Worm (Caenorhabditis elegans) whole organism, young adult: ENCODE data around the gene aipl-1.

Source experiments
- F39B2.1 ChIP-seq: fragments of 200-800 bp; sonication (Bioruptor generic); IDR thresholded peaks from 2 replicates; pipeline ENCODE4 v1.3.6; 2022; ENCODE audit warnings: missing genetic modification reagents, missing genetic modification characterization, missing compliant biosample characterization
- F52B5.7 ChIP-seq: sonication (generic microtip); optimal IDR thresholded peaks from 2 replicates; lab custom pipeline; 2016; ENCODE audit warnings: mild to moderate bottlenecking, missing genetic modification characterization, missing compliant biosample characterization
- dox-1 ChIP-seq: fragments of 200-800 bp; sonication (Bioruptor generic); IDR thresholded peaks from 2 replicates; pipeline ENCODE4 v1.3.6; 2022; ENCODE audit warnings: missing genetic modification reagents, missing genetic modification characterization, missing compliant biosample characterization
- egrh-3 ChIP-seq: fragments of 200-800 bp; sonication (Bioruptor generic); IDR thresholded peaks from 2 replicates; pipeline ENCODE4 v1.3.6; 2022; ENCODE audit warnings: missing genetic modification reagents, missing genetic modification characterization, missing compliant biosample characterization
- ets-4 ChIP-seq: fragments of 200-800 bp; sonication (Bioruptor generic); optimal IDR thresholded peaks from 2 replicates; lab custom pipeline; 2018; ENCODE audit warnings: mild to moderate bottlenecking, missing genetic modification characterization, missing compliant biosample characterization
- hlh-12 ChIP-seq: sonication (generic microtip); optimal IDR thresholded peaks from 2 replicates; lab custom pipeline; 2016; ENCODE audit warnings: missing genetic modification characterization, missing compliant biosample characterization
- nhr-80 ChIP-seq: sonication (generic microtip); optimal IDR thresholded peaks from 2 replicates; lab custom pipeline; 2016; ENCODE audit warnings: missing genetic modification characterization, missing compliant biosample characterization
- rec-8 ChIP-seq, 2 experiments: sonication (generic microtip); optimal IDR thresholded peaks; 2 replicates each; lab custom pipeline; 2016; ENCODE audit warnings: mild to moderate bottlenecking in 2 of 2, missing genetic modification characterization in 2 of 2, missing genetic modification reagents in 2 of 2, missing genotype in 2 of 2, missing biosample characterization in 1 of 2, missing compliant biosample characterization in 1 of 2, moderate library complexity in 1 of 2

- no peak for TF ChIP-seq ets-4
- TF ChIP-seq egrh-3 (GFP tag; lab: Robert Waterston, UW): no peak
- no peak for TF ChIP-seq hlh-12 (tag; lab: Kevin White, UChicago)
- no peak for TF ChIP-seq dox-1 (GFP tag; lab: Robert Waterston, UW)
- no peak for TF ChIP-seq F52B5.7 (tag; lab: Kevin White, UChicago)
- no peak for TF ChIP-seq rec-8 (tag; optimal IDR thresholded peaks at IDR 0.05; lab: Kevin White, UChicago)
- no peak for TF ChIP-seq nhr-80 (tag; lab: Kevin White, UChicago)
- TF ChIP-seq F39B2.1: no peak
Measured at ce11 chrV:15089438-15089837, 47.2 kb downstream of the aipl-1 start, which contains the start of the genes C01G10.5 and C01G10.4.
